Worm (Caenorhabditis elegans) whole organism, L4 larva: ENCODE measurements around the gene sre-33.

Experiments used
- Y75B8A.6 ChIP-seq: fragments of 200-800 bp; sonication (Bioruptor generic); IDR thresholded peaks from 2 replicates; pipeline ENCODE4 v1.3.6; 2022; ENCODE audit warnings: missing genetic modification reagents, missing genetic modification characterization, missing compliant biosample characterization
- ama-1 ChIP-seq: fragments of 150-350 bp; optimal IDR thresholded peaks from 2 replicates; lab custom pipeline; 2014; ENCODE audit warnings: inconsistent platforms, mixed read lengths
- fos-1 ChIP-seq: fragments of 150-350 bp; optimal IDR thresholded peaks from 2 replicates; lab custom pipeline; 2014; ENCODE audit warnings: missing biosample characterization, missing genetic modification characterization
- jun-1 ChIP-seq: fragments of 150-350 bp; optimal IDR thresholded peaks from 2 replicates; lab custom pipeline; 2014; ENCODE audit warnings: missing biosample characterization, missing genetic modification reagents, missing genetic modification characterization
- sdz-12 ChIP-seq: fragments of 200-800 bp; sonication (Bioruptor generic); optimal IDR thresholded peaks from 2 replicates; lab custom pipeline; 2018; ENCODE audit warnings: mild to moderate bottlenecking, missing genetic modification characterization, missing compliant biosample characterization
- unc-62 ChIP-seq, 3 experiments: fragments of 150-350 bp in 1 of 3; sonication (generic microtip); optimal IDR thresholded peaks in 2 of 3; peaks in 1 of 3; 1 replicate in 1 of 3; 2 replicates in 2 of 3; lab custom pipeline; 2014 to 2017; ENCODE audit warnings: missing biosample characterization in 3 of 3, missing genetic modification characterization in 3 of 3, missing genetic modification reagents in 3 of 3, missing genotype in 1 of 3

DNA sequence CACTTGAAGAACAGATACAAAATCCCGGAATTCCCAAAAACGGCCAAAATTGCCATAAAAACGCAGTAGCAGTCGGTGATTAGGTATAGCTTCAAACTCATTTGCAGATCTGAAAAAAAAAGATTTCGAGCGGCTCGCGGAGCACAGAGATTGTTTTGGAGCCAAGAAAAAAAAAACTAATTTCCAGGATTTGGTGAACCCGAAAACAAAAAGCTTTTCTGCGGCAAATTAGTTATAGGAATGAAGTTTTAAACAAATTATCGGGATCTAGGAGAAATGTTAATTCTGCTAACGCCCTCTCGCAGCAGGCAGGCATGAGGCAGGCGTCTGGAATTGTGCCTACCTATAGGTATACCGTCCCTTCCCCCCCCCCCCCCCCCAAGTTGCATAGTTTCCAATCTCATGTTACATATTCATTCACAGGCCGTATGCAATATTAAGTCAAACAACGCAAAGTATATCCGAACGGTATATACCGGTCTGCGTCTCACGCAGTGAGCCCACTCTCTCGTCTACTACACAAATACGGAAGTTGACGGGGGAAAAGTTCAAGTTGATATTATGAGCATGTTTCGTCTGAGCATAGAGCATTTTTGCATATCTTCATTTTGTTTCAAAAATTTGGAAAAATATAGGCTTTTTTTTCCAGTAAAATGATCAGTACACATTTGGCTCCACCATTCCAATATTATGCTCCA, 8.3 kb upstream of the sre-33 start, which contains the start of the genes W05H5.1 and pitr-6:
- TF ChIP-seq ama-1 (lab: Kevin White, UChicago), result no peak
- TF ChIP-seq Y75B8A.6 (GFP tag; lab: Robert Waterston, UW), result no peak
- TF ChIP-seq unc-62 (GFP tag; optimal IDR thresholded peaks at IDR 0.05 in 1 of 2; lab: Kevin White, UChicago), result no peak
- TF ChIP-seq unc-62 (tag; optimal IDR thresholded peaks at IDR 0.05; lab: Kevin White, UChicago), result no peak
- no peak for TF ChIP-seq fos-1 (tag; lab: Kevin White, UChicago)
- no peak for TF ChIP-seq jun-1 (tag; lab: Kevin White, UChicago)
- no peak for TF ChIP-seq sdz-12 (GFP tag; lab: Kevin White, UChicago)
